Worm (Caenorhabditis elegans): ENCODE measurements around the gene C17E7.4.

Gene C17E7.4

DNA sequence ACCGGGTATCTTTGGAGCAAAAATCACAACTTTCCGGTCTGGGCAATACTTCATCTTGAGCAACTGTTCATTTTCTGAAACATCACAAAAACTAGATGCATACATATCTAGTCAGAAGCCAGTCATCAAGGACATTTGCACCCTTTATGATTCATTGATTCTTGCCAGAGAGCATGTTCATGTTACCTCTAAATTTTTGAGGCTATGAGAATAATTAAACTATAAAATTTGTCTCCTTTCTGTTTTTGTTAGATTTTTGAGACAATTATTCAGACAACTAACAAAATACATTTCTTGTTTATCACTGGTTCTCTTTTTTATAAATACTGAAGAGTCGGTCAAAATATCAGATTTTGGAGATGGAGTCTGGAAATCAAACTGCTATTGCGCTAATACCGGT, 23.8 kb downstream of the C17E7.4 start, which contains the start of gene srx-67:
Gene srx-67 (plus strand): TSS at position 301 of the 400 bp plus-strand sequence.
- TF ChIP-seq dao-5 (tag; optimal IDR thresholded peaks at IDR 0.05) (no peak), him-1 (tag; optimal IDR thresholded peaks at IDR 0.05) (no peak), W03F9.2 (tag; optimal IDR thresholded peaks at IDR 0.05) (no peak)

DNA sequence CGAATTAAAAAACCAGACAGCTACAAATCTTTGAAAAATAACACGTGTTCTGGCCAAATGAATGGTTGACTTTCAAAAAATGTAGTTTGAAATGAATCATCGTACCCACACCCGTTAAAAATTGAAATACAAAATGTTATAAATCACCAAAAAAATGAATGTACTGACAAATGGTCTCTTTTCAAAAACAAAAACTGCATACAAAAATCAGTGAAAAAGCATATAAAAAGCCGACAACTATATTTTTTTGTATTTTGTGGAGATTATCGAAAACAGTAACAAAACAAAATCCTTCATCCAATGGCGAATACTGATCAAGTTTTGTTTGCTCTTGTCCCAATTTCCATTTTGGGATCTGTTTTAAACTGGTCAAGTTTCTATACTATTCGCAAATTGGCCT, 26.6 kb downstream of the C17E7.4 start, which contains the start of gene srx-66:
Gene srx-66 (plus strand): TSS at position 301 of the 400 bp plus-strand sequence.
- TF ChIP-seq dao-5 (tag; optimal IDR thresholded peaks at IDR 0.05), result no peak
- TF ChIP-seq W03F9.2 (tag; optimal IDR thresholded peaks at IDR 0.05), result no peak
- TF ChIP-seq him-1 (tag; optimal IDR thresholded peaks at IDR 0.05), result no peak

- TF ChIP-seq W03F9.2 (tag; optimal IDR thresholded peaks at IDR 0.05), result no peak
- TF ChIP-seq him-1 (tag; optimal IDR thresholded peaks at IDR 0.05), result no peak
- no peak for TF ChIP-seq dao-5 (tag; optimal IDR thresholded peaks at IDR 0.05)
These were observed 29.0 kb downstream of the C17E7.4 start, which contains the start of gene srx-65 for ce11 chrV:3921635-3922034. Gene srx-65, plus strand, starts transcription at chrV:3921935.

DNA sequence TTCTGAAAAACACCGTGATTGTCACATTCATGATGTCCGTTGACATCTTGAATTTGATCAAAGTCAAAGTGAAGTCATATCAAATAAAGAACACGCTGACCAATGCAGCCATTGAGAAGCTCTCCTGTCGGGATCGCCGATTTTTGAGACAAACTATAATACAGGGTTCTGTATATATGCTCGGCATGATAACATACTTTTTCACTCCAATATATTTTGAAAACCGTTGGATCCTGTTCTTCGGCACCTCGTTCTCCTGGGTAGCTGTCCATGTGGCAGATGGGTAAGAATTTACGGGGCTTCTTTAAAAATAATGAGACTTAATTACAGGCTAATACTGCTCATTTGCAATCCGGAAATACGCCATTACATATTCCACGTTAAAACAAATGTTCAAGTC, 29.9 kb downstream of the C17E7.4 start:
- TF ChIP-seq him-1 (tag; optimal IDR thresholded peaks at IDR 0.05), result no peak
- no peak for TF ChIP-seq W03F9.2 (tag; optimal IDR thresholded peaks at IDR 0.05)
- TF ChIP-seq dao-5 (tag; optimal IDR thresholded peaks at IDR 0.05), result no peak

- TF ChIP-seq W03F9.2 (tag; optimal IDR thresholded peaks at IDR 0.05), result no peak
- TF ChIP-seq dao-5 (tag; optimal IDR thresholded peaks at IDR 0.05), result no peak
- no peak for TF ChIP-seq him-1 (tag; optimal IDR thresholded peaks at IDR 0.05)
These were observed 34.9 kb downstream of the C17E7.4 start for ce11 chrV:3927522-3927921.

DNA sequence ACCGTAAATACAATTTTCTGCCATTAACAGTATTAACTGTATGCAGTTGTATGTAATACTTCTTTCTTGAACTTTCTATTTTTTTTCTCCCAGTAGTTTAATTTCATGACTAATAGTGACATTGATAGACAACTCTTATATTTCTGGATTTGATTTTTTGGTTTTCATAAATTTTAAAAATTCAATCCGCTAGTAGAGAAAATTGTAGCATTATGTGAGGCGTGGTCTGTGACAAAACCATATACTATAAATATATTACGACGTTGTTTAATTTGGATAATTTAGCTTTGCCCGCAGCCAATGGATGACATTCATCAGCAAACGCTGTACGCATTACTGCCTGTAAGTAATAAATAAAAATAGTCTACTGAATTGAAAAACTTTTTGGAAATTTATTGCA, 36.4 kb downstream of the C17E7.4 start, which contains the start of gene srx-64:
Gene srx-64 (plus strand): TSS at position 301 of the 400 bp plus-strand sequence.
- TF ChIP-seq dao-5 (tag; optimal IDR thresholded peaks at IDR 0.05), result no peak
- TF ChIP-seq him-1 (tag; optimal IDR thresholded peaks at IDR 0.05), result no peak
- no peak for TF ChIP-seq W03F9.2 (tag; optimal IDR thresholded peaks at IDR 0.05)

ce11 chrV:3931326-3931725, 38.7 kb downstream of the C17E7.4 start, which contains the start of gene srx-63:
Gene srx-63, plus strand, starts transcription at chrV:3931626.
- no peak for TF ChIP-seq him-1 (tag; optimal IDR thresholded peaks at IDR 0.05)

- TF ChIP-seq W03F9.2 (tag; optimal IDR thresholded peaks at IDR 0.05) (no peak), dao-5 (tag; optimal IDR thresholded peaks at IDR 0.05) (no peak), him-1 (tag; optimal IDR thresholded peaks at IDR 0.05) (no peak)
These were observed 43.3 kb downstream of the C17E7.4 start, which contains the start of gene cyp-35A5 for ce11 chrV:3935892-3936478. Gene cyp-35A5, plus strand, starts transcription at chrV:3936326.

DNA sequence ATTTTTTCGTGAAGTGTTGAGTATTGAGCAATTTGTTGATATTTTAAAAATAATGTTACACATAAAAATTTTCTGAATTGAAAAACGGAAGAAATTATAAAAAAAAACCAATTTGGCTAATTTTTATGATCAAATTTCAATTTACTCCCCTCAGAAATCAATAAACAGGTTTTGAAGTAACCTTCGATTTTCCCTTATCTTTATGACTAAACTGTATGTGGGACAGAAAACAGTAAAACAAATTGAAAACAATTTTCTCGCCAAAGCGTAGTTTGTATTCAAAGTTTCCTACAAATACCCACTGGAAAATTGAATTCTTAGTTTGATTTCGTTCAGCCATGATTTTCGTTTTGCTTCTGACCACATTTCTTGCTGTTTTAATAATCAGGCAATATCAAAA, 46.1 kb downstream of the C17E7.4 start, which contains the start of gene cyp-35B1:
Gene cyp-35B1 (plus strand): TSS at position 244 of the 400 bp plus-strand sequence.
- TF ChIP-seq dao-5 (tag; optimal IDR thresholded peaks at IDR 0.05), result no peak
- no peak for TF ChIP-seq W03F9.2 (tag; optimal IDR thresholded peaks at IDR 0.05)
- TF ChIP-seq him-1 (tag; optimal IDR thresholded peaks at IDR 0.05), result no peak

ce11 chrV:3941860-3942259, 49.2 kb downstream of the C17E7.4 start, which contains the start of gene cyp-35B2:
Gene cyp-35B2, plus strand, starts transcription at chrV:3942160.
- TF ChIP-seq him-1 (tag; optimal IDR thresholded peaks at IDR 0.05) (no peak), dao-5 (tag; optimal IDR thresholded peaks at IDR 0.05) (no peak), W03F9.2 (tag; optimal IDR thresholded peaks at IDR 0.05) (no peak)

- TF ChIP-seq W03F9.2 (tag; optimal IDR thresholded peaks at IDR 0.05) (no peak), dao-5 (tag; optimal IDR thresholded peaks at IDR 0.05) (no peak), him-1 (tag; optimal IDR thresholded peaks at IDR 0.05) (no peak)
These were observed 50.7 kb downstream of the C17E7.4 start for ce11 chrV:3943364-3943763.

All from whole organism, L4/young adult.